Fruit fly (Drosophila melanogaster): ENCODE data around the gene CG15547.

The CG15547 gene

dm6 chr3R:30883403-30883802, at the start of gene CG15547:
Gene CG15547, minus strand, starts transcription at chr3R:30883503.
- TF ChIP-seq CG17801 (GFP tag; optimal IDR thresholded peaks at IDR 0.05; ENCODE audit: partially characterized antibody), result no peak

dm6 chr3R:30932092-30932491, 48.8 kb upstream of the CG15547 start:
- no peak for TF ChIP-seq CG17801 (GFP tag; optimal IDR thresholded peaks at IDR 0.05; ENCODE audit: partially characterized antibody)

- no peak for TF ChIP-seq CG17801 (GFP tag; optimal IDR thresholded peaks at IDR 0.05; ENCODE audit: partially characterized antibody)
These were observed 45.3 kb upstream of the CG15547 start for dm6 chr3R:30928634-30929033.

dm6 chr3R:30926033-30926432, 42.7 kb upstream of the CG15547 start:
- no peak for TF ChIP-seq CG17801 (GFP tag; optimal IDR thresholded peaks at IDR 0.05; ENCODE audit: partially characterized antibody)

- no peak for TF ChIP-seq CG17801 (GFP tag; optimal IDR thresholded peaks at IDR 0.05; ENCODE audit: partially characterized antibody)
These were observed 42.1 kb upstream of the CG15547 start for dm6 chr3R:30925436-30925835.

dm6 chr3R:30923581-30923980, 40.3 kb upstream of the CG15547 start:
- no peak for TF ChIP-seq CG17801 (GFP tag; optimal IDR thresholded peaks at IDR 0.05; ENCODE audit: partially characterized antibody)

dm6 chr3R:30922414-30922813, 39.1 kb upstream of the CG15547 start:
- TF ChIP-seq CG17801 (GFP tag; optimal IDR thresholded peaks at IDR 0.05; ENCODE audit: partially characterized antibody), result no peak

dm6 chr3R:30918872-30919271, 35.6 kb upstream of the CG15547 start:
- no peak for TF ChIP-seq CG17801 (GFP tag; optimal IDR thresholded peaks at IDR 0.05; ENCODE audit: partially characterized antibody)

dm6 chr3R:30916024-30916423, 32.7 kb upstream of the CG15547 start:
- TF ChIP-seq CG17801 (GFP tag; optimal IDR thresholded peaks at IDR 0.05; ENCODE audit: partially characterized antibody), result no peak

dm6 chr3R:30915235-30915634, 31.9 kb upstream of the CG15547 start:
- TF ChIP-seq CG17801 (GFP tag; optimal IDR thresholded peaks at IDR 0.05; ENCODE audit: partially characterized antibody), result no peak

- no peak for TF ChIP-seq CG17801 (GFP tag; optimal IDR thresholded peaks at IDR 0.05; ENCODE audit: partially characterized antibody)
These were observed 30.4 kb upstream of the CG15547 start for dm6 chr3R:30913704-30914103.

dm6 chr3R:30912402-30912801, 29.1 kb upstream of the CG15547 start, which contains the start of gene Ptx1:
Gene Ptx1, plus strand, starts transcription at chr3R:30912754.
- TF ChIP-seq CG17801 (GFP tag; optimal IDR thresholded peaks at IDR 0.05; ENCODE audit: partially characterized antibody), result no peak

dm6 chr3R:30909840-30910239, 26.5 kb upstream of the CG15547 start:
- TF ChIP-seq CG17801 (GFP tag; optimal IDR thresholded peaks at IDR 0.05; ENCODE audit: partially characterized antibody), result no peak

- TF ChIP-seq CG17801 (GFP tag; optimal IDR thresholded peaks at IDR 0.05; ENCODE audit: partially characterized antibody), result no peak
These were observed 25.7 kb upstream of the CG15547 start for dm6 chr3R:30909032-30909431.

- TF ChIP-seq CG17801 (GFP tag; optimal IDR thresholded peaks at IDR 0.05; ENCODE audit: partially characterized antibody), result no peak
These were observed 20.7 kb upstream of the CG15547 start for dm6 chr3R:30903994-30904393.

- no peak for TF ChIP-seq CG17801 (GFP tag; optimal IDR thresholded peaks at IDR 0.05; ENCODE audit: partially characterized antibody)
These were observed 18.8 kb upstream of the CG15547 start, which contains the start of gene CG33483 for dm6 chr3R:30902061-30902460. Gene CG33483, minus strand, starts transcription at chr3R:30902161.

dm6 chr3R:30893738-30894137, 10.4 kb upstream of the CG15547 start, which contains the start of gene Cyp4c3:
Gene Cyp4c3, plus strand, starts transcription at chr3R:30894038.
- TF ChIP-seq CG17801 (GFP tag; optimal IDR thresholded peaks at IDR 0.05; ENCODE audit: partially characterized antibody), result no peak

Measured in ovary, adult (tissue).